Worm (Caenorhabditis elegans): ENCODE results near the gene F26F2.3.

- TF ChIP-seq F13C5.2 (tag; optimal IDR thresholded peaks at IDR 0.05) (no peak), hnd-1 (tag; optimal IDR thresholded peaks at IDR 0.05) (no peak), ceh-36 (tag; optimal IDR thresholded peaks at IDR 0.05) (no peak), ets-7 (tag; optimal IDR thresholded peaks at IDR 0.05) (no peak), tra-4 (tag; optimal IDR thresholded peaks at IDR 0.05) (no peak), ceh-13 (GFP tag; optimal IDR thresholded peaks at IDR 0.05) (no peak), ama-1 (optimal IDR thresholded peaks at IDR 0.05) (no peak)
Observed at ce11 chrV:20527493-20527892, 38.9 kb downstream of the F26F2.3 start, which contains the start of gene Y38H6C.13.

All from whole organism, early embryonic.